Fruit fly (Drosophila melanogaster) whole organism, wandering third instar larva: ENCODE data around the gene Atet.

ENCODE experiments used
- CG9705 ChIP-seq: fragments of 200-800 bp; sonication (Bioruptor generic); optimal IDR thresholded peaks from 2 replicates; lab custom pipeline; 2018; ENCODE audit warnings: missing biosample characterization, mild to moderate bottlenecking, missing genetic modification characterization
- Dfd ChIP-seq: fragments of >200 bp; optimal IDR thresholded peaks from 2 replicates; lab custom pipeline; 2017; ENCODE audit warnings: missing biosample characterization, missing genetic modification characterization
- Dif ChIP-seq: fragments of 200-275, 200-300 bp; sonication (Bioruptor generic); optimal IDR thresholded peaks from 2 replicates; lab custom pipeline; 2018; ENCODE audit warnings: missing biosample characterization, missing genetic modification characterization; ENCODE audit not compliant: partially characterized antibody
- HLH106 ChIP-seq: fragments of 200-800 bp; optimal IDR thresholded peaks from 3 replicates; lab custom pipeline; 2019; ENCODE audit warnings: missing biosample characterization, mild to moderate bottlenecking, missing genetic modification characterization, moderate library complexity
- Hnf4 ChIP-seq: fragments of 200-800 bp; sonication (Bioruptor generic); optimal IDR thresholded peaks from 2 replicates; lab custom pipeline; 2016; ENCODE audit warnings: missing biosample characterization, mild to moderate bottlenecking, missing genetic modification characterization
- Hr78 ChIP-seq: fragments of >200 bp; optimal IDR thresholded peaks from 2 replicates; lab custom pipeline; 2017; ENCODE audit warnings: missing biosample characterization, missing genetic modification characterization
- Hr83 ChIP-seq: fragments of 200-300 bp; sonication (Bioruptor generic); optimal IDR thresholded peaks from 2 replicates; lab custom pipeline; 2016; ENCODE audit warnings: missing biosample characterization, mild to moderate bottlenecking, missing genetic modification characterization, moderate library complexity; ENCODE audit not compliant: poor library complexity, severe bottlenecking
- Jra ChIP-seq: sonication (Bioruptor generic); optimal IDR thresholded peaks from 2 replicates; lab custom pipeline; 2016; ENCODE audit warnings: missing biosample characterization, missing genetic modification characterization
- N ChIP-seq: fragments of >200 bp; optimal IDR thresholded peaks from 2 replicates; lab custom pipeline; 2018; ENCODE audit warnings: missing biosample characterization, missing external identifiers, missing genetic modification characterization
- Rel ChIP-seq, 2 experiments: fragments of 200-800 bp; sonication (Bioruptor generic) in 1 of 2; optimal IDR thresholded peaks; 2 replicates in 1 of 2; 3 replicates in 1 of 2; lab custom pipeline; 2016 to 2019; ENCODE audit warnings: mild to moderate bottlenecking in 2 of 2, missing biosample characterization in 2 of 2, missing genetic modification characterization in 2 of 2, moderate library complexity in 1 of 2
- Vsx2 ChIP-seq: fragments of 200-300, 225-300 bp; sonication (Bioruptor generic); optimal IDR thresholded peaks from 2 replicates; lab custom pipeline; 2018; ENCODE audit warnings: missing biosample characterization, missing genetic modification characterization; ENCODE audit not compliant: partially characterized antibody
- br ChIP-seq: fragments of 200-800 bp; sonication (Bioruptor generic); optimal IDR thresholded peaks from 2 replicates; lab custom pipeline; 2016; ENCODE audit warnings: missing biosample characterization, missing genetic modification characterization
- brk ChIP-seq: fragments of 200-800 bp; sonication (Bioruptor generic); optimal IDR thresholded peaks from 2 replicates; lab custom pipeline; 2016; ENCODE audit warnings: missing biosample characterization, mild to moderate bottlenecking, missing genetic modification characterization
- dl ChIP-seq, 2 experiments: fragments of 175-275, 200-275 bp in 1 of 2; fragments of 200-275 bp in 1 of 2; sonication (Bioruptor generic); optimal IDR thresholded peaks; lab custom pipeline; 2018; ENCODE audit warnings: mild to moderate bottlenecking in 2 of 2, missing biosample characterization in 2 of 2, missing genetic modification characterization in 2 of 2, moderate library complexity in 2 of 2; ENCODE audit not compliant: partially characterized antibody in 2 of 2, insufficient read depth in 1 of 2
- ey ChIP-seq: fragments of 200-800 bp; sonication (Bioruptor generic); optimal IDR thresholded peaks from 2 replicates; lab custom pipeline; 2016; ENCODE audit warnings: missing biosample characterization, missing genetic modification characterization
- foxo ChIP-seq, 2 experiments: fragments of 200-800 bp; sonication (Bioruptor generic); optimal IDR thresholded peaks; 2 replicates in 1 of 2; 3 replicates in 1 of 2; lab custom pipeline; 2016 to 2017; ENCODE audit warnings: missing biosample characterization in 2 of 2, missing genetic modification characterization in 2 of 2
- fru ChIP-seq: fragments of 200-800 bp; sonication (Bioruptor generic); optimal IDR thresholded peaks from 3 replicates; lab custom pipeline; 2016; ENCODE audit warnings: missing biosample characterization, mild to moderate bottlenecking, missing genetic modification characterization
- h ChIP-seq: fragments of 200-800 bp; sonication (Bioruptor generic); optimal IDR thresholded peaks from 3 replicates; lab custom pipeline; 2016; ENCODE audit warnings: missing biosample characterization, mild to moderate bottlenecking, missing genetic modification characterization
- pan ChIP-seq: fragments of >200 bp; optimal IDR thresholded peaks from 2 replicates; lab custom pipeline; 2017
- psq ChIP-seq: fragments of 200-800 bp; sonication (Bioruptor generic); optimal IDR thresholded peaks from 3 replicates; lab custom pipeline; 2017; ENCODE audit warnings: missing biosample characterization, mild to moderate bottlenecking, missing genetic modification characterization, moderate library complexity
- rgr ChIP-seq: fragments of 200-800 bp; sonication (Bioruptor generic); optimal IDR thresholded peaks from 3 replicates; lab custom pipeline; 2016; ENCODE audit warnings: missing biosample characterization, mild to moderate bottlenecking, missing genetic modification characterization
- sage ChIP-seq: fragments of 200-800 bp; sonication (Bioruptor generic); optimal IDR thresholded peaks from 2 replicates; lab custom pipeline; 2016; ENCODE audit warnings: missing biosample characterization, mild to moderate bottlenecking, missing genetic modification characterization
- sv ChIP-seq: fragments of 200-800 bp; sonication (Bioruptor generic); optimal IDR thresholded peaks from 3 replicates; lab custom pipeline; 2016; ENCODE audit warnings: missing biosample characterization, missing genetic modification characterization
- tai ChIP-seq: sonication (Bioruptor generic); optimal IDR thresholded peaks from 2 replicates; lab custom pipeline; 2016; ENCODE audit warnings: missing biosample characterization, missing genetic modification characterization
- usp ChIP-seq: fragments of >200 bp; optimal IDR thresholded peaks from 2 replicates; lab custom pipeline; 2017; ENCODE audit warnings: missing biosample characterization, missing genetic modification characterization

Atet gene

dm6 chr2L:4287076-4287475 is 46.6 kb upstream of the Atet start (continued):
- TF ChIP-seq N (GFP tag; lab: Kevin White, UChicago) (no peak), foxo (GFP tag; optimal IDR thresholded peaks at IDR 0.05; lab: Kevin White, UChicago) (peak in 1 of 2 experiments; percentile 84), rgr (GFP tag; lab: Kevin White, UChicago) (peak; percentile 82), Jra (GFP tag; lab: Kevin White, UChicago) (no peak), sage (GFP tag; lab: Kevin White, UChicago) (peak; percentile 44), tai (GFP tag; lab: Kevin White, UChicago) (peak; percentile 42), pan (lab: Kevin White, UChicago) (no peak)

dm6 chr2L:4292560-4292959 is 41.2 kb upstream of the Atet start:
- TF ChIP-seq HLH106 (tag; lab: Kevin White, UChicago) (peak; percentile 38), foxo (GFP tag; optimal IDR thresholded peaks at IDR 0.05; lab: Kevin White, UChicago) (peak in 1 of 2 experiments; percentile 47), brk (GFP tag; lab: Kevin White, UChicago) (no peak), ey (GFP tag; lab: Kevin White, UChicago) (peak; percentile 19), fru (GFP tag; lab: Kevin White, UChicago) (peak; percentile 43), br (GFP tag; lab: Kevin White, UChicago) (no peak), h (GFP tag; lab: Kevin White, UChicago) (peak; percentile 33), rgr (GFP tag; lab: Kevin White, UChicago) (peak; percentile 12)

dm6 chr2L:4295653-4296052 is 38.1 kb upstream of the Atet start:
- TF ChIP-seq dl (GFP tag; optimal IDR thresholded peaks at IDR 0.05; lab: Kevin White, UChicago; ENCODE audit: insufficient read depth in 1 of 2, partially characterized antibody in 2 of 2) (no peak), Vsx2 (GFP tag; lab: Kevin White, UChicago) (no peak), Dif (GFP tag; lab: Kevin White, UChicago) (no peak), Rel (GFP tag; optimal IDR thresholded peaks at IDR 0.05; lab: Kevin White, UChicago) (no peak), Rel (tag; optimal IDR thresholded peaks at IDR 0.05; lab: Kevin White, UChicago) (no peak), tai (GFP tag; lab: Kevin White, UChicago) (no peak), usp (GFP tag; lab: Kevin White, UChicago) (no peak), h (GFP tag; lab: Kevin White, UChicago) (no peak), Hnf4 (GFP tag; lab: Kevin White, UChicago) (no peak), pan (lab: Kevin White, UChicago) (no peak)

- TF ChIP-seq psq (GFP tag; lab: Kevin White, UChicago) (no peak), dl (GFP tag; optimal IDR thresholded peaks at IDR 0.05; lab: Kevin White, UChicago; ENCODE audit: insufficient read depth in 1 of 2, partially characterized antibody in 2 of 2) (no peak), foxo (GFP tag; optimal IDR thresholded peaks at IDR 0.05; lab: Kevin White, UChicago) (peak in 1 of 2 experiments; percentile 17)
These were observed 36.8 kb upstream of the Atet start for dm6 chr2L:4296887-4297286.

- peak; percentile 89 for TF ChIP-seq Dfd (GFP tag; lab: Kevin White, UChicago)
- TF ChIP-seq HLH106 (tag; lab: Kevin White, UChicago): no peak
- TF ChIP-seq Hr83: no peak
These were observed 23.6 kb upstream of the Atet start for dm6 chr2L:4310028-4310658.

- TF ChIP-seq tai (GFP tag; lab: Kevin White, UChicago) (no peak), Dfd (GFP tag; lab: Kevin White, UChicago) (no peak), h (GFP tag; lab: Kevin White, UChicago) (no peak), CG9705 (GFP tag; lab: Kevin White, UChicago) (no peak), N (GFP tag; lab: Kevin White, UChicago) (no peak)
These were observed 15.8 kb upstream of the Atet start for dm6 chr2L:4317910-4318309.

- no peak for TF ChIP-seq pan (lab: Kevin White, UChicago)
- no peak for TF ChIP-seq Hr78 (GFP tag; lab: Kevin White, UChicago)
- TF ChIP-seq HLH106 (tag; lab: Kevin White, UChicago): no peak
- no peak for TF ChIP-seq sv (GFP tag; lab: Kevin White, UChicago)
These were observed 9.5 kb upstream of the Atet start, which contains the start of gene bdl for dm6 chr2L:4324254-4324653. bdl (plus strand) TSS chr2L:4324554.
